Worm (Caenorhabditis elegans): ENCODE results near the gene Y54F10BM.9.

Y54F10BM.9 gene

DNA sequence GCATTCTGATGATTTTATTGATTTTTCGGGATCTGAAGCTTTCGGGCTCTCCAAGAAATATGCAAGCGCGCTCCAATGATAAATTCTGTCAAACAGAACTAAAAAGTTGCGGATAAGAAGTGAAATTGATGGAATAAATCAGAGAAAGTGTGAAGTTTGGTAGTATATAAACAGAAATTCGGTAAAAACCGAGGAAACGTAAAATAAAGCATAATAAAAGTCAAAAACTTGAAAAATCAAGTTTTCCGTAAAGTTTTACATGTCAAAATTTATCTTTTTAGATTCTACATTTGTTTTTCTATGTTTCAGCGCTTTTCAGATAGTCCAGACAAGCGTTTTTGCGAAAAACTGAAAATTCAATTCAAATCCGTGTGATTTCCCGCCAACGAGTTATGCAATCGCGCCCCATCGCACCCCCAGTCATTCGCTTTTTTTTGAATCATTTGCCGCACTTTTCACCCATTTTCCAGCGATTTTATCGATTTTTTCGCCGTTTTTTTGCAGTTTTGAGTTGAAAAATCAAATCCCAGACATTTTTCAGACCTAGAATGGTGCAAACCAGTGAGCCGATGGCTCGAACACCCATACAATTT lies 26.4 kb upstream of the Y54F10BM.9 start, which contains the start of the genes Y54F10BM.13 and ppm-1.D (continued):
- TF ChIP-seq sea-2 (GFP tag; IDR thresholded peaks at IDR 0.05) (no peak), egl-44 (GFP tag; IDR thresholded peaks at IDR 0.05) (no peak), F57C9.4 (tag; optimal IDR thresholded peaks at IDR 0.05) (no peak), ztf-26 (tag; optimal IDR thresholded peaks at IDR 0.05) (no peak), B0019.2 (GFP tag; conservative IDR thresholded peaks at IDR 0.05) (no peak), mel-28 (tag; optimal IDR thresholded peaks at IDR 0.05; ENCODE audit: borderline replicate concordance) (no peak), hmg-1.2 (GFP tag; IDR thresholded peaks at IDR 0.05) (no peak), ekl-4 (GFP tag; IDR thresholded peaks at IDR 0.05) (no peak), cebp-1 (GFP tag; IDR thresholded peaks at IDR 0.05) (no peak), cebp-1 (tag; optimal IDR thresholded peaks at IDR 0.05) (no peak), F52B5.7 (tag; optimal IDR thresholded peaks at IDR 0.05) (no peak), ceh-27 (GFP tag; optimal IDR thresholded peaks at IDR 0.05) (no peak), madf-3 (GFP tag; IDR thresholded peaks at IDR 0.05) (no peak), tbp1 (GFP tag; optimal IDR thresholded peaks at IDR 0.05) (no peak), snpc-3.4 (tag; optimal IDR thresholded peaks at IDR 0.05) (no peak), hlh-26 (GFP tag; conservative IDR thresholded peaks at IDR 0.05) (no peak), somi-1 (GFP tag; optimal IDR thresholded peaks at IDR 0.05) (no peak), dpff-1 (tag; optimal IDR thresholded peaks at IDR 0.05) (no peak), attf-5 (GFP tag; optimal IDR thresholded peaks at IDR 0.05) (peak; percentile 4), lsl-1 (GFP tag; optimal IDR thresholded peaks at IDR 0.05) (peak; percentile 37), B0261.1 (tag; optimal IDR thresholded peaks at IDR 0.05) (no peak), nhr-120 (GFP tag; IDR thresholded peaks at IDR 0.05) (no peak), xnd-1 (tag; optimal IDR thresholded peaks at IDR 0.05) (no peak), F49E8.2 (tag; optimal IDR thresholded peaks at IDR 0.05; ENCODE audit: insufficient read depth) (no peak), D2030.7 (GFP tag; IDR thresholded peaks at IDR 0.05) (peak; percentile 55; the same call in 1 of the 2 replicates), F37B4.10 (GFP tag; IDR thresholded peaks at IDR 0.05) (no peak)

DNA sequence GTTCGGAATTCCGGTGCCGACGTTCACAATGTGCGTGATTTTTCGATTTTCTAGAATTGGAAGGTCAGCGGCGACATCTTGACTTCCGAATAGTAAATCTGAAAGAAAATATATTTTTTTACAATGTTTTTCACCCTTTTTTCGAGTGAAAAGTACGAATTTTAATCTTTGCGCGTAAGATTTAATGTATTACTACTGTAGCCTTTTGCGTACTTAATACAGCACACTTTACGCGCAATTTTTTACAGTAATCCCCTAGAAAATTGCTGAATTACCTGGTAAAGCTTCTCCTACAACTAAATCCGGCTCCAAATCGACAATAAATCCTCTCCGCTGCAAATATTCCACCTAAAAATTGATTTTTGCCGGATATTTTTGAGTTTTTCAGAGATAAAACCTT lies 25.7 kb upstream of the Y54F10BM.9 start:
- TF ChIP-seq let-526 (GFP tag; IDR thresholded peaks at IDR 0.05) (no peak), F10E7.11 (tag; optimal IDR thresholded peaks at IDR 0.05) (no peak), madf-6 (GFP tag; IDR thresholded peaks at IDR 0.05) (peak; percentile 12; the same call in 1 of the 2 replicates), mcd-1 (GFP tag; IDR thresholded peaks at IDR 0.05) (peak; percentile 29; the same call in 1 of the 2 replicates), F33H1.4 (GFP tag; IDR thresholded peaks at IDR 0.05) (peak; percentile 27; the same call in 1 of the 2 replicates), lsl-1 (GFP tag; optimal IDR thresholded peaks at IDR 0.05) (peak; percentile 77)

- no peak for TF ChIP-seq B0035.1 (tag; optimal IDR thresholded peaks at IDR 0.05)
- no peak for TF ChIP-seq madf-10 (tag; optimal IDR thresholded peaks at IDR 0.05)
These were observed 24.6 kb upstream of the Y54F10BM.9 start, which contains the start of gene Y54F10BM.12 for ce11 chrIII:2329336-2329735. Y54F10BM.12 (minus strand) TSS chrIII:2329679.

ce11 chrIII:2328612-2329011 lies 23.9 kb upstream of the Y54F10BM.9 start:
- TF ChIP-seq F39B2.1 (GFP tag; IDR thresholded peaks at IDR 0.05), result no peak
- TF ChIP-seq dpl-1 (GFP tag; optimal IDR thresholded peaks at IDR 0.05), result no peak
- no peak for TF ChIP-seq let-607 (tag; optimal IDR thresholded peaks at IDR 0.05)
- no peak for TF ChIP-seq F37B4.10 (GFP tag; IDR thresholded peaks at IDR 0.05)
- TF ChIP-seq lsl-1 (GFP tag; optimal IDR thresholded peaks at IDR 0.05), result no peak
- no peak for TF ChIP-seq sdz-38 (tag; optimal IDR thresholded peaks at IDR 0.05)
- TF ChIP-seq ama-1 (optimal IDR thresholded peaks at IDR 0.05), result no peak
- TF ChIP-seq ama-1 (GFP tag; optimal IDR thresholded peaks at IDR 0.05), result no peak
- no peak for TF ChIP-seq Y53F4B.3 (GFP tag; IDR thresholded peaks at IDR 0.05)
- TF ChIP-seq B0336.3 (GFP tag; IDR thresholded peaks at IDR 0.05), result no peak
- no peak for TF ChIP-seq mxl-1 (tag; optimal IDR thresholded peaks at IDR 0.05)
- TF ChIP-seq F52B5.7 (tag; optimal IDR thresholded peaks at IDR 0.05), result no peak
- TF ChIP-seq snpc-1.1 (tag; optimal IDR thresholded peaks at IDR 0.05; ENCODE audit: insufficient read depth), result no peak
- no peak for TF ChIP-seq nfya-1 (tag; optimal IDR thresholded peaks at IDR 0.05; ENCODE audit: borderline replicate concordance, insufficient read depth)
- no peak for TF ChIP-seq rpc-1 (optimal IDR thresholded peaks at IDR 0.05)
- TF ChIP-seq rpc-1 (tag; optimal IDR thresholded peaks at IDR 0.05), result no peak
